Worm (Caenorhabditis elegans) whole organism, L4 larva: Measurements from ENCODE around the gene sek-4.

Source experiments
- ceh-44 ChIP-seq: fragments of 200-800 bp; sonication (Bioruptor generic); IDR thresholded peaks from 2 replicates; pipeline ENCODE4 v1.3.6; 2022; ENCODE audit warnings: missing genetic modification reagents, missing genetic modification characterization, missing compliant biosample characterization
- madf-9 ChIP-seq: fragments of 200-800 bp; sonication (Bioruptor generic); conservative IDR thresholded peaks from 2 replicates; pipeline ENCODE4 v1.3.6; 2022; ENCODE audit warnings: missing genetic modification reagents, missing genetic modification characterization, missing compliant biosample characterization
- mdl-1 ChIP-seq, 2 experiments: fragments of 150-350 bp in 1 of 2; sonication (generic microtip) in 1 of 2; optimal IDR thresholded peaks; 2 replicates each; lab custom pipeline; 2014 to 2017; ENCODE audit warnings: missing biosample characterization in 2 of 2, missing genetic modification characterization in 2 of 2
- zip-11 ChIP-seq: fragments of 200-800 bp; sonication (Bioruptor generic); IDR thresholded peaks from 2 replicates; pipeline ENCODE4 v1.3.6; 2022; ENCODE audit warnings: missing genetic modification characterization, missing compliant biosample characterization

ce11 chrX:5360682-5361081 is 14.2 kb upstream of the sek-4 start:
- TF ChIP-seq madf-9 = no peak
- no peak for TF ChIP-seq ceh-44
- TF ChIP-seq mdl-1 (tag; optimal IDR thresholded peaks at IDR 0.05; lab: Kevin White, UChicago) = no peak
- no peak for TF ChIP-seq zip-11 (GFP tag; lab: Robert Waterston, UW)
